Fruit fly (Drosophila melanogaster) whole organism: ENCODE results near the gene Or65a.

ENCODE experiments used
- CG8478 ChIP-seq: fragments of >200 bp; optimal IDR thresholded peaks from 2 replicates; lab custom pipeline; 2018; ENCODE audit warnings: inconsistent platforms
- Dll ChIP-seq: fragments of >200 bp; optimal IDR thresholded peaks from 2 replicates; lab custom pipeline; 2017
- EcR ChIP-seq, 2 experiments: fragments of >200 bp; optimal IDR thresholded peaks; 2 replicates each; lab custom pipeline; 2017; ENCODE audit warnings: missing biosample characterization in 2 of 2, missing genetic modification characterization in 2 of 2, missing genetic modification reagents in 2 of 2
- usp ChIP-seq: fragments of >200 bp; optimal IDR thresholded peaks from 2 replicates; lab custom pipeline; 2017; ENCODE audit warnings: missing biosample characterization, missing genetic modification characterization, mixed read lengths

dm6 chr3L:6275487-6275886 is 44.9 kb upstream of the Or65a start, which contains the start of gene CG43168:
- TF ChIP-seq EcR (GFP tag; optimal IDR thresholded peaks at IDR 0.05; lab: Kevin White, UChicago) = no peak
- no peak for TF ChIP-seq Dll
- TF ChIP-seq usp (GFP tag; lab: Kevin White, UChicago) = no peak
- TF ChIP-seq CG8478 = no peak
